ENCODE assay signal across 6 worm cellular contexts in genomic region chrV:6614152-6614734, ce11.
TF ChIP-seq lines count a peak whose summit lies in the region.

Gene cpr-4 (plus strand): TSS chrV:6614674.

TF ChIP-seq in whole organism, L1 larva, 84 proteins besides CTCF, POLR2A, EP300 and RAD21 (continues in another document):
- TF ChIP-seq ceh-8 (GFP tag; optimal IDR thresholded peaks at IDR 0.05; lab: Kevin White, UChicago) (no peak), fkh-10 (GFP tag; optimal IDR thresholded peaks at IDR 0.05; lab: Kevin White, UChicago) (no peak), nhr-47 (tag; optimal IDR thresholded peaks at IDR 0.05; lab: Kevin White, UChicago) (no peak), ama-1 (optimal IDR thresholded peaks at IDR 0.05; lab: Kevin White, UChicago) (peak; percentile 28), snpc-4 (tag; optimal IDR thresholded peaks at IDR 0.05; lab: Kevin White, UChicago) (no peak), nhr-76 (tag; optimal IDR thresholded peaks at IDR 0.05; lab: Kevin White, UChicago) (no peak), ets-5 (GFP tag; IDR thresholded peaks at IDR 0.05; lab: Robert Waterston, UW) (no peak), mab-9 (GFP tag; IDR thresholded peaks at IDR 0.05; lab: Robert Waterston, UW) (no peak), nhr-90 (tag; optimal IDR thresholded peaks at IDR 0.05; lab: Kevin White, UChicago; ENCODE audit: poor library complexity) (peak; percentile 48), Y116A8C.19 (tag; optimal IDR thresholded peaks at IDR 0.05; lab: Kevin White, UChicago; ENCODE audit: borderline replicate concordance) (no peak), alr-1 (tag; optimal IDR thresholded peaks at IDR 0.05; lab: Kevin White, UChicago; ENCODE audit: borderline replicate concordance) (no peak), nhr-19 (GFP tag; conservative IDR thresholded peaks at IDR 0.05; lab: Robert Waterston, UW) (no peak), unc-30 (tag; optimal IDR thresholded peaks at IDR 0.05; lab: Kevin White, UChicago) (no peak), sup-37 (GFP tag; optimal IDR thresholded peaks at IDR 0.05; lab: Kevin White, UChicago) (no peak), tlp-1 (tag; optimal IDR thresholded peaks at IDR 0.05; lab: Kevin White, UChicago) (peak; percentile 34)

TF ChIP-seq in whole organism, L2 larva, 48 proteins besides CTCF, POLR2A, EP300 and RAD21 (continues in another document):
- TF ChIP-seq ztf-4 (tag; optimal IDR thresholded peaks at IDR 0.05; lab: Kevin White, UChicago), result no peak
- no peak for TF ChIP-seq aly-2 (tag; optimal IDR thresholded peaks at IDR 0.05; lab: Kevin White, UChicago)
- no peak for TF ChIP-seq skn-1 (tag; optimal IDR thresholded peaks at IDR 0.05; lab: Kevin White, UChicago)
- TF ChIP-seq lin-13 (GFP tag; optimal IDR thresholded peaks at IDR 0.05; lab: Kevin White, UChicago), result no peak
- TF ChIP-seq ama-1 (optimal IDR thresholded peaks at IDR 0.05; lab: Kevin White, UChicago), result peak; percentile 20
- TF ChIP-seq lsy-2 (tag; optimal IDR thresholded peaks at IDR 0.05; lab: Kevin White, UChicago), result peak in 1 of 2 experiments; percentile 29
- TF ChIP-seq ceh-16 (tag; optimal IDR thresholded peaks at IDR 0.05; lab: Kevin White, UChicago), result no peak
- TF ChIP-seq nhr-77 (tag; optimal IDR thresholded peaks at IDR 0.05; lab: Kevin White, UChicago), result no peak
- TF ChIP-seq zag-1 (tag; optimal IDR thresholded peaks at IDR 0.05; lab: Kevin White, UChicago), result no peak
- TF ChIP-seq lin-39 (tag; optimal IDR thresholded peaks at IDR 0.05; lab: Kevin White, UChicago), result no peak
- peak; percentile 81 for TF ChIP-seq sma-9 (GFP tag; optimal IDR thresholded peaks at IDR 0.05; lab: Kevin White, UChicago)
- TF ChIP-seq sma-9 (tag; optimal IDR thresholded peaks at IDR 0.05; lab: Kevin White, UChicago), result no peak
- TF ChIP-seq C34F6.9 (tag; optimal IDR thresholded peaks at IDR 0.05; lab: Kevin White, UChicago), result no peak
- no peak for TF ChIP-seq nhr-23 (tag; optimal IDR thresholded peaks at IDR 0.05; lab: Kevin White, UChicago)
- peak in 1 of 2 experiments; percentile 8 for TF ChIP-seq mdl-1 (tag; optimal IDR thresholded peaks at IDR 0.05; lab: Kevin White, UChicago)
- no peak for TF ChIP-seq mab-5 (tag; optimal IDR thresholded peaks at IDR 0.05; lab: Kevin White, UChicago)

TF ChIP-seq in whole organism, L3 larva, 47 proteins besides CTCF, POLR2A, EP300 and RAD21 (continues in another document):
- no peak for TF ChIP-seq ceh-82 (tag; optimal IDR thresholded peaks at IDR 0.05; lab: Kevin White, UChicago)
- TF ChIP-seq nhr-67 (tag; optimal IDR thresholded peaks at IDR 0.05; lab: Kevin White, UChicago), result no peak
- peak; percentile 74 for TF ChIP-seq pha-4 (tag; optimal IDR thresholded peaks at IDR 0.05; lab: Kevin White, UChicago)
- TF ChIP-seq ceh-16 (tag; optimal IDR thresholded peaks at IDR 0.05; lab: Kevin White, UChicago), result no peak
- TF ChIP-seq mdl-1 (tag; optimal IDR thresholded peaks at IDR 0.05; lab: Kevin White, UChicago), result peak; percentile 10
- TF ChIP-seq snpc-4 (tag; optimal IDR thresholded peaks at IDR 0.05; lab: Kevin White, UChicago), result no peak
- TF ChIP-seq ama-1 (optimal IDR thresholded peaks at IDR 0.05; lab: Kevin White, UChicago), result no peak
- TF ChIP-seq ztf-4 (tag; optimal IDR thresholded peaks at IDR 0.05; lab: Kevin White, UChicago), result no peak
- TF ChIP-seq pqm-1 (tag; optimal IDR thresholded peaks at IDR 0.05; lab: Kevin White, UChicago), result peak; percentile 100
- peak; percentile 100 for TF ChIP-seq elt-2 (tag; optimal IDR thresholded peaks at IDR 0.05; lab: Kevin White, UChicago)
- no peak for TF ChIP-seq ceh-28 (tag; optimal IDR thresholded peaks at IDR 0.05; lab: Kevin White, UChicago)
- TF ChIP-seq jun-1 (tag; optimal IDR thresholded peaks at IDR 0.05; lab: Kevin White, UChicago), result peak; percentile 78
- TF ChIP-seq mml-1 (tag; optimal IDR thresholded peaks at IDR 0.05; lab: Kevin White, UChicago), result no peak
- no peak for TF ChIP-seq ZK546.5 (tag; optimal IDR thresholded peaks at IDR 0.05; lab: Kevin White, UChicago)
- no peak for TF ChIP-seq tbx-2 (tag; optimal IDR thresholded peaks at IDR 0.05; lab: Kevin White, UChicago)
- TF ChIP-seq lin-39 (tag; optimal IDR thresholded peaks at IDR 0.05; lab: Kevin White, UChicago), result no peak
- no peak for TF ChIP-seq elt-3 (tag; optimal IDR thresholded peaks at IDR 0.05; lab: Kevin White, UChicago)

TF ChIP-seq in whole organism, L4 larva, 104 proteins besides CTCF, POLR2A, EP300 and RAD21 (continues in another document):
- peak; percentile 74 for TF ChIP-seq hlh-30 (tag; optimal IDR thresholded peaks at IDR 0.05; lab: Kevin White, UChicago; ENCODE audit: insufficient read depth)
- no peak for TF ChIP-seq fkh-10 (GFP tag; optimal IDR thresholded peaks at IDR 0.05; lab: Kevin White, UChicago)
- no peak for TF ChIP-seq lsy-2 (tag; optimal IDR thresholded peaks at IDR 0.05; lab: Kevin White, UChicago)
- no peak for TF ChIP-seq F49E8.2 (tag; optimal IDR thresholded peaks at IDR 0.05; lab: Kevin White, UChicago; ENCODE audit: borderline replicate concordance)
- no peak for TF ChIP-seq Y75B8A.6 (GFP tag; IDR thresholded peaks at IDR 0.05; lab: Robert Waterston, UW)
- no peak for TF ChIP-seq vab-7 (GFP tag; IDR thresholded peaks at IDR 0.05; lab: Robert Waterston, UW)
- no peak for TF ChIP-seq F10B5.3 (tag; optimal IDR thresholded peaks at IDR 0.05; lab: Kevin White, UChicago)
- TF ChIP-seq egl-43 (GFP tag; IDR thresholded peaks at IDR 0.05; lab: Robert Waterston, UW), result no peak
- no peak for TF ChIP-seq ZK546.5 (tag; optimal IDR thresholded peaks at IDR 0.05; lab: Kevin White, UChicago)
- peak in 1 of 2 experiments; percentile 50 for TF ChIP-seq daf-16 (GFP tag; optimal IDR thresholded peaks at IDR 0.05; lab: Kevin White, UChicago)
- TF ChIP-seq daf-16 (tag; optimal IDR thresholded peaks at IDR 0.05; lab: Kevin White, UChicago), result peak; percentile 88
- no peak for TF ChIP-seq nhr-41 (GFP tag; IDR thresholded peaks at IDR 0.05; lab: Robert Waterston, UW)
- TF ChIP-seq lin-29 (GFP tag; IDR thresholded peaks at IDR 0.05; lab: Robert Waterston, UW), result no peak
- no peak for TF ChIP-seq ztf-11 (tag; optimal IDR thresholded peaks at IDR 0.05; lab: Kevin White, UChicago)
- no peak for TF ChIP-seq lin-38 (GFP tag; IDR thresholded peaks at IDR 0.05; lab: Robert Waterston, UW)
- TF ChIP-seq mxl-3 (GFP tag; optimal IDR thresholded peaks at IDR 0.05; lab: Kevin White, UChicago), result peak; percentile 12
- TF ChIP-seq jun-1 (tag; optimal IDR thresholded peaks at IDR 0.05; lab: Kevin White, UChicago), result peak; percentile 27

TF ChIP-seq in whole organism, late embryonic, 69 proteins besides CTCF, POLR2A, EP300 and RAD21:
- TF ChIP-seq elt-2 (tag; optimal IDR thresholded peaks at IDR 0.05; lab: Kevin White, UChicago) (peak; percentile 91), T23F11.4 (GFP tag; optimal IDR thresholded peaks at IDR 0.05; lab: Kevin White, UChicago) (no peak), pqm-1 (tag; optimal IDR thresholded peaks at IDR 0.05; lab: Kevin White, UChicago) (peak; percentile 63)
TF ChIP-seq in whole organism, late embryonic: peak in this region for 2.

TF ChIP-seq in whole organism, young adult, 124 proteins besides CTCF, POLR2A, EP300 and RAD21 (continues in another document):
- TF ChIP-seq zfh-2 (GFP tag; conservative IDR thresholded peaks at IDR 0.05; lab: Robert Waterston, UW), result no peak
- no peak for TF ChIP-seq Y79H2A.3 (GFP tag; conservative IDR thresholded peaks at IDR 0.05; lab: Robert Waterston, UW)
- no peak for TF ChIP-seq him-1 (tag; optimal IDR thresholded peaks at IDR 0.05; lab: Kevin White, UChicago)
- no peak for TF ChIP-seq snpc-3.4 (tag; optimal IDR thresholded peaks at IDR 0.05; lab: Kevin White, UChicago)
- peak; percentile 75; the same call in 1 of the 2 replicates for TF ChIP-seq egl-44 (GFP tag; IDR thresholded peaks at IDR 0.05; lab: Robert Waterston, UW)
- no peak for TF ChIP-seq die-1 (tag; optimal IDR thresholded peaks at IDR 0.05; lab: Kevin White, UChicago)
- TF ChIP-seq ztf-22 (GFP tag; optimal IDR thresholded peaks at IDR 0.05; lab: Kevin White, UChicago), result peak; percentile 73
- no peak for TF ChIP-seq ceh-91 (GFP tag; IDR thresholded peaks at IDR 0.05; lab: Robert Waterston, UW)
- TF ChIP-seq ets-4 (GFP tag; optimal IDR thresholded peaks at IDR 0.05; lab: Kevin White, UChicago), result peak; percentile 73
- TF ChIP-seq madf-8 (GFP tag; conservative IDR thresholded peaks at IDR 0.05; lab: Robert Waterston, UW), result no peak
- no peak for TF ChIP-seq lin-35 (GFP tag; optimal IDR thresholded peaks at IDR 0.05; lab: Kevin White, UChicago)
- no peak for TF ChIP-seq tlf-1 (GFP tag; optimal IDR thresholded peaks at IDR 0.05; lab: Kevin White, UChicago)
- TF ChIP-seq K12H6.12 (tag; optimal IDR thresholded peaks at IDR 0.05; lab: Kevin White, UChicago), result no peak
- no peak for TF ChIP-seq F57A8.1 (GFP tag; optimal IDR thresholded peaks at IDR 0.05; lab: Kevin White, UChicago)
- no peak for TF ChIP-seq ztf-25 (GFP tag; IDR thresholded peaks at IDR 0.05; lab: Robert Waterston, UW)
- TF ChIP-seq hmg-20 (GFP tag; IDR thresholded peaks at IDR 0.05; lab: Robert Waterston, UW), result no peak
- TF ChIP-seq mes-4 (tag; optimal IDR thresholded peaks at IDR 0.05; lab: Kevin White, UChicago), result no peak
- no peak for TF ChIP-seq ceh-40 (GFP tag; IDR thresholded peaks at IDR 0.05; lab: Robert Waterston, UW)
- no peak for TF ChIP-seq egrh-3 (GFP tag; IDR thresholded peaks at IDR 0.05; lab: Robert Waterston, UW)
- TF ChIP-seq athp-1 (tag; optimal IDR thresholded peaks at IDR 0.05; lab: Kevin White, UChicago), result no peak
- no peak for TF ChIP-seq ceh-27 (GFP tag; optimal IDR thresholded peaks at IDR 0.05; lab: Kevin White, UChicago)
- no peak for TF ChIP-seq B0261.1 (tag; optimal IDR thresholded peaks at IDR 0.05; lab: Kevin White, UChicago)
- no peak for TF ChIP-seq C17E4.6 (GFP tag; IDR thresholded peaks at IDR 0.05; lab: Robert Waterston, UW)
- no peak for TF ChIP-seq lir-1 (GFP tag; conservative IDR thresholded peaks at IDR 0.05; lab: Robert Waterston, UW)
- TF ChIP-seq ztf-3 (GFP tag; optimal IDR thresholded peaks at IDR 0.05; lab: Kevin White, UChicago), result no peak
- TF ChIP-seq nhr-90 (tag; optimal IDR thresholded peaks at IDR 0.05; lab: Kevin White, UChicago), result peak; percentile 12
- TF ChIP-seq Y95B8A.8 (GFP tag; IDR thresholded peaks at IDR 0.05; lab: Robert Waterston, UW), result no peak
- no peak for TF ChIP-seq F39B2.1 (GFP tag; IDR thresholded peaks at IDR 0.05; lab: Robert Waterston, UW)
- no peak for TF ChIP-seq rpc-1 (optimal IDR thresholded peaks at IDR 0.05; lab: Kevin White, UChicago)
- TF ChIP-seq rpc-1 (tag; optimal IDR thresholded peaks at IDR 0.05; lab: Kevin White, UChicago), result no peak
- TF ChIP-seq ZK185.1 (tag; optimal IDR thresholded peaks at IDR 0.05; lab: Kevin White, UChicago; ENCODE audit: poor library complexity, severe bottlenecking), result no peak
- peak; percentile 65 for TF ChIP-seq atf-7 (tag; optimal IDR thresholded peaks at IDR 0.05; lab: Kevin White, UChicago)
- TF ChIP-seq nhr-80 (tag; optimal IDR thresholded peaks at IDR 0.05; lab: Kevin White, UChicago), result peak; percentile 99
- TF ChIP-seq Y53F4B.3 (GFP tag; IDR thresholded peaks at IDR 0.05; lab: Robert Waterston, UW), result no peak
- no peak for TF ChIP-seq tbx-9 (tag; optimal IDR thresholded peaks at IDR 0.05; lab: Kevin White, UChicago; ENCODE audit: borderline replicate concordance)
